Fruit fly (Drosophila melanogaster) whole organism, embryonic: Measurements from ENCODE around the gene CG31259.

Experiments
- Atf-2 ChIP-seq: fragments of 200-800 bp; sonication (Bioruptor generic); optimal IDR thresholded peaks from 2 replicates; lab custom pipeline; 2016; ENCODE audit warnings: missing biosample characterization, missing genetic modification characterization
- CG10147 ChIP-seq: fragments of 200-800 bp; sonication (Bioruptor generic); optimal IDR thresholded peaks from 2 replicates; lab custom pipeline; 2019; ENCODE audit warnings: missing biosample characterization, mild to moderate bottlenecking, missing genetic modification characterization, moderate library complexity
- CG10366 ChIP-seq: fragments of 200-800 bp; sonication (Bioruptor generic); IDR thresholded peaks from 2 replicates; pipeline ENCODE4 v1.3.6; 2022; ENCODE audit warnings: missing biosample characterization, missing genetic modification characterization
- CG11560 ChIP-seq: fragments of 200-800 bp; sonication (Bioruptor generic); IDR thresholded peaks from 3 replicates; pipeline ENCODE4 v1.3.6; 2022; ENCODE audit warnings: missing biosample characterization, missing genetic modification characterization
- CG11695 ChIP-seq: fragments of 200-800 bp; sonication (Bioruptor generic); IDR thresholded peaks from 3 replicates; pipeline ENCODE4 v1.3.6; 2022; ENCODE audit warnings: missing biosample characterization, missing genetic modification characterization
- CG13424 ChIP-seq: fragments of 200-800 bp; sonication (Bioruptor generic); optimal IDR thresholded peaks from 2 replicates; lab custom pipeline; 2019; ENCODE audit warnings: missing biosample characterization, mild to moderate bottlenecking, missing genetic modification characterization, moderate library complexity
- CG17385 ChIP-seq: fragments of 200-800 bp; sonication (Bioruptor generic); optimal IDR thresholded peaks from 3 replicates; lab custom pipeline; 2018; ENCODE audit warnings: missing biosample characterization, mild to moderate bottlenecking, missing genetic modification characterization
- CG17802 ChIP-seq: fragments of 200-800 bp; sonication (Bioruptor generic); optimal IDR thresholded peaks from 2 replicates; lab custom pipeline; 2018; ENCODE audit warnings: missing biosample characterization, mild to moderate bottlenecking, missing genetic modification characterization, moderate library complexity
- CG18599 ChIP-seq: fragments of 200-800 bp; sonication (Bioruptor generic); optimal IDR thresholded peaks from 3 replicates; lab custom pipeline; 2017; ENCODE audit warnings: missing biosample characterization, missing genetic modification characterization, mild to moderate bottlenecking, moderate library complexity, missing genetic modification reagents
- CG30020 ChIP-seq: fragments of 200-800 bp; optimal IDR thresholded peaks from 2 replicates; lab custom pipeline; 2019; ENCODE audit warnings: missing biosample characterization, mild to moderate bottlenecking, missing genetic modification characterization, moderate library complexity
- CG3065 ChIP-seq: fragments of 200-800 bp; sonication (Bioruptor generic); optimal IDR thresholded peaks from 2 replicates; lab custom pipeline; 2016; ENCODE audit warnings: missing biosample characterization, missing genetic modification characterization
- CG31224 ChIP-seq: fragments of 200-800 bp; sonication (Bioruptor generic); IDR thresholded peaks from 2 replicates; pipeline ENCODE4 v1.3.6; 2022; ENCODE audit warnings: missing biosample characterization, missing genetic modification characterization
- CG3281 ChIP-seq: fragments of 200-800 bp; sonication (Bioruptor generic); optimal IDR thresholded peaks from 3 replicates; lab custom pipeline; 2017; ENCODE audit warnings: missing biosample characterization, mild to moderate bottlenecking, missing genetic modification characterization
- CG34224 ChIP-seq: fragments of 200-800 bp; sonication (Bioruptor generic); IDR thresholded peaks from 3 replicates; pipeline ENCODE4 v1.3.6; 2022; ENCODE audit warnings: missing biosample characterization, missing genetic modification characterization; ENCODE audit not compliant: partially characterized antibody
- CG3726 ChIP-seq: fragments of 200-800 bp; sonication (Bioruptor generic); IDR thresholded peaks from 3 replicates; pipeline ENCODE4, ENCODE4 v1.3.6; 2022; ENCODE audit warnings: missing biosample characterization, missing genetic modification characterization
- CG4282 ChIP-seq: fragments of 200-800 bp; sonication (Bioruptor generic); optimal IDR thresholded peaks from 2 replicates; lab custom pipeline; 2016; ENCODE audit warnings: missing biosample characterization, missing genetic modification characterization
- CG4424 ChIP-seq: fragments of 200-800 bp; sonication (Bioruptor generic); optimal IDR thresholded peaks from 3 replicates; lab custom pipeline; 2016; ENCODE audit warnings: missing biosample characterization, missing genetic modification characterization
- CG5245 ChIP-seq: fragments of 200-800 bp; sonication (Bioruptor generic); optimal IDR thresholded peaks from 3 replicates; lab custom pipeline; 2016; ENCODE audit warnings: missing biosample characterization, missing genetic modification characterization
- CG6272 ChIP-seq: fragments of 200-800 bp; sonication (Bioruptor generic); IDR thresholded peaks from 2 replicates; pipeline ENCODE4 v1.3.6; 2022; ENCODE audit warnings: missing biosample characterization, missing genetic modification characterization
- CG8765 ChIP-seq: fragments of 200-800 bp; sonication (Bioruptor generic); IDR thresholded peaks from 2 replicates; pipeline ENCODE4 v1.3.6; 2022; ENCODE audit warnings: missing biosample characterization, missing genetic modification characterization
- CG9215 ChIP-seq: fragments of 200-800 bp; sonication (Bioruptor generic); IDR thresholded peaks from 2 replicates; pipeline ENCODE4 v1.3.6; 2022; ENCODE audit warnings: missing biosample characterization, missing genetic modification characterization
- CG9817 ChIP-seq: fragments of 200-800 bp; sonication (Bioruptor generic); optimal IDR thresholded peaks from 2 replicates; lab custom pipeline; 2018; ENCODE audit warnings: missing biosample characterization, mild to moderate bottlenecking, missing genetic modification characterization, moderate library complexity
- CG9932 ChIP-seq: fragments of 200-800 bp; sonication (Bioruptor generic); IDR thresholded peaks from 2 replicates; pipeline ENCODE4 v1.3.6; 2022; ENCODE audit warnings: missing biosample characterization, missing genetic modification characterization
- CTCF ChIP-seq: fragments of 200-800 bp; sonication (Bioruptor generic); optimal IDR thresholded peaks from 2 replicates; lab custom pipeline; 2017; ENCODE audit warnings: missing biosample characterization, mild to moderate bottlenecking, missing genetic modification characterization, moderate library complexity
- Dll ChIP-seq: fragments of 200-800 bp; sonication (Bioruptor generic); IDR thresholded peaks from 4 replicates; pipeline ENCODE4 v1.3.6; 2022; ENCODE audit warnings: missing biosample characterization, missing genetic modification characterization; ENCODE audit not compliant: partially characterized antibody
- HLH4C ChIP-seq: fragments of 200-800 bp; sonication (Bioruptor generic); IDR thresholded peaks from 3 replicates; pipeline ENCODE4 v1.3.6; 2022; ENCODE audit warnings: missing biosample characterization, missing genetic modification characterization; ENCODE audit not compliant: partially characterized antibody
- Hmr ChIP-seq: fragments of 200-800 bp; sonication (Bioruptor generic); optimal IDR thresholded peaks from 3 replicates; lab custom pipeline; 2017; ENCODE audit warnings: mild to moderate bottlenecking, missing biosample characterization, missing genetic modification reagents, missing genetic modification characterization
- Kr ChIP-seq: fragments of 200-800 bp; sonication (Bioruptor generic); optimal IDR thresholded peaks from 2 replicates; lab custom pipeline; 2017; ENCODE audit warnings: missing biosample characterization, mild to moderate bottlenecking, missing genetic modification characterization
- Meics ChIP-seq: fragments of 200-800 bp; sonication (Bioruptor generic); optimal IDR thresholded peaks from 2 replicates; lab custom pipeline; 2017; ENCODE audit warnings: missing biosample characterization, mild to moderate bottlenecking, missing genetic modification characterization
- NC2α ChIP-seq: fragments of 200-800 bp; sonication (Bioruptor generic); optimal IDR thresholded peaks from 2 replicates; lab custom pipeline; 2016; ENCODE audit warnings: missing biosample characterization, missing genetic modification characterization
- Opbp ChIP-seq: fragments of 200-800 bp; sonication (Bioruptor generic); IDR thresholded peaks from 3 replicates; pipeline ENCODE4 v1.3.6; 2022; ENCODE audit warnings: missing biosample characterization, missing genetic modification characterization; ENCODE audit not compliant: partially characterized antibody
- abd-A ChIP-seq: fragments of 200-800 bp; sonication (Bioruptor generic); optimal IDR thresholded peaks from 3 replicates; lab custom pipeline; 2019; ENCODE audit warnings: missing biosample characterization, mild to moderate bottlenecking, missing genetic modification characterization, moderate library complexity
- amos ChIP-seq: fragments of 200-800 bp; sonication (Bioruptor generic); IDR thresholded peaks from 2 replicates; pipeline ENCODE4 v1.3.6; 2022; ENCODE audit warnings: missing biosample characterization, missing genetic modification characterization; ENCODE audit not compliant: partially characterized antibody
- ato ChIP-seq: fragments of 200-800 bp; sonication (Bioruptor generic); IDR thresholded peaks from 2 replicates; pipeline ENCODE4 v1.3.6; 2022; ENCODE audit warnings: missing biosample characterization, missing genetic modification characterization; ENCODE audit not compliant: partially characterized antibody
- bowl ChIP-seq: fragments of 200-800 bp; sonication (Bioruptor generic); IDR thresholded peaks from 2 replicates; pipeline ENCODE4 v1.3.6; 2022; ENCODE audit warnings: missing biosample characterization, missing genetic modification characterization
- dati ChIP-seq: fragments of 200-800 bp; sonication (Bioruptor generic); IDR thresholded peaks from 2 replicates; pipeline ENCODE4 v1.3.6; 2022; ENCODE audit warnings: missing biosample characterization, missing genetic modification characterization
- dm ChIP-seq: fragments of 200-800 bp; sonication (Bioruptor generic); optimal IDR thresholded peaks from 3 replicates; lab custom pipeline; 2016; ENCODE audit warnings: missing biosample characterization, missing genetic modification characterization
- dysf ChIP-seq: fragments of 200-800 bp; sonication (Bioruptor generic); IDR thresholded peaks from 3 replicates; pipeline ENCODE4 v1.3.6; 2022; ENCODE audit warnings: missing biosample characterization, missing genetic modification characterization
- gsb-n ChIP-seq: fragments of 200-800 bp; sonication (Bioruptor generic); optimal IDR thresholded peaks from 3 replicates; lab custom pipeline; 2018; ENCODE audit warnings: missing biosample characterization, mild to moderate bottlenecking, missing genetic modification characterization
- gt ChIP-seq: fragments of 200-800 bp; sonication (Bioruptor generic); IDR thresholded peaks from 2 replicates; pipeline ENCODE4 v1.3.6; 2022; ENCODE audit warnings: missing biosample characterization, missing genetic modification characterization
- jigr1 ChIP-seq: fragments of 200-800 bp; sonication (Bioruptor generic); IDR thresholded peaks from 3 replicates; pipeline ENCODE4 v1.3.6; 2022; ENCODE audit warnings: missing biosample characterization, missing genetic modification characterization
- lola ChIP-seq, 3 experiments: fragments of >200 bp in 2 of 3; fragments of 200-800 bp in 1 of 3; sonication (Bioruptor generic) in 1 of 3; optimal IDR thresholded peaks; 2 replicates each; lab custom pipeline; 2017 to 2019; ENCODE audit warnings: missing biosample characterization in 3 of 3, missing genetic modification characterization in 3 of 3, mild to moderate bottlenecking in 1 of 3, moderate library complexity in 1 of 3
- prd ChIP-seq, 3 experiments: fragments of >200 bp in 2 of 3; fragments of 200-800 bp in 1 of 3; sonication (Bioruptor generic) in 1 of 3; optimal IDR thresholded peaks in 2 of 3; IDR thresholded peaks in 1 of 3; 2 replicates in 2 of 3; 3 replicates in 1 of 3; pipeline versions ENCODE4 v1.3.6 to Lab custom; 2017 to 2022; ENCODE audit warnings: missing biosample characterization in 1 of 3, missing genetic modification characterization in 1 of 3
- pum ChIP-seq: fragments of 200-800 bp; sonication (Bioruptor generic); optimal IDR thresholded peaks from 2 replicates; lab custom pipeline; 2016; ENCODE audit warnings: missing biosample characterization, missing genetic modification characterization
- ro ChIP-seq: fragments of 200-800 bp; sonication (Bioruptor generic); IDR thresholded peaks from 2 replicates; pipeline ENCODE4 v1.3.6; 2022; ENCODE audit warnings: missing biosample characterization, missing genetic modification characterization
- run ChIP-seq: fragments of 200-800 bp; sonication (Bioruptor generic); optimal IDR thresholded peaks from 3 replicates; lab custom pipeline; 2018; ENCODE audit warnings: missing biosample characterization, mild to moderate bottlenecking, missing genetic modification characterization
- salm ChIP-seq: fragments of 200-800 bp; sonication (Bioruptor generic); optimal IDR thresholded peaks from 2 replicates; lab custom pipeline; 2018; ENCODE audit warnings: missing biosample characterization, mild to moderate bottlenecking, missing genetic modification characterization
- sc ChIP-seq, 3 experiments: fragments of >200 bp in 2 of 3; fragments of 200-800 bp in 1 of 3; sonication (Bioruptor generic) in 1 of 3; optimal IDR thresholded peaks; 2 replicates in 2 of 3; 3 replicates in 1 of 3; lab custom pipeline; 2017; ENCODE audit warnings: mild to moderate bottlenecking in 1 of 3, missing biosample characterization in 1 of 3, missing genetic modification characterization in 1 of 3, missing genetic modification reagents in 1 of 3
- shn ChIP-seq: fragments of 200-800 bp; sonication (Bioruptor generic); optimal IDR thresholded peaks from 3 replicates; lab custom pipeline; 2016; ENCODE audit warnings: missing biosample characterization, missing genetic modification characterization
- zen ChIP-seq: fragments of 200-800 bp; sonication (Bioruptor generic); optimal IDR thresholded peaks from 3 replicates; lab custom pipeline; 2018; ENCODE audit warnings: missing biosample characterization, mild to moderate bottlenecking, missing genetic modification characterization, moderate library complexity

The CG31259 gene

DNA sequence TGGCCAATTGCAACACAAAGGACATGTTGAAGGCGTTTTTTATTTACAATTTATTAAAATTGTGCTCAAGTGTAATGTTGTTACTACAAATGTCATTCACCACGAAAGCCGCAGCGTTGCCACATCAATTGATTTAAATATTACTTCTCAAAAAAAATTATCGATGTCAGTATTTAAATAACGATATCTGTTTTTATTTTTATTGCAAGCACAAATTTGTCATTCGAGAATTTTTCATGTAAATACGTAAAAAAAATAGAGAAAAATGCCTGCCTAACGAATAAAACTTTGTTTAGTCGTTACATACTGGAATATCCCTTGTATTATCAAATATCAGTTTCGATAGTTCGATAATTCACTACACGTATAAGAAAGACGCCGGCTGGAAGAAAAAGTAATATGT, 38.7 kb downstream of the CG31259 start, which contains the start of the genes mRpS18A and CG31460 (continued):
- TF ChIP-seq CG3065 (no peak), CG9215 (no peak), CG17802 (tag; lab: Kevin White, UChicago) (no peak), HLH4C (GFP tag; lab: Robert Waterston, UW) (no peak; the same call in 2 of the 3 replicates), CG10366 (GFP tag; lab: Robert Waterston, UW) (0 out of 2 replicates have a peak, but pooled peaks have one; percentile 9), salm (tag; lab: Kevin White, UChicago) (no peak), sc (optimal IDR thresholded peaks at IDR 0.05; lab: Kevin White, UChicago) (no peak), sc (GFP tag; optimal IDR thresholded peaks at IDR 0.05; lab: Kevin White, UChicago) (no peak), Opbp (GFP tag; lab: Robert Waterston, UW) (peak; percentile 9; the same call in 1 of the 3 replicates), CG8765 (no peak), CG5245 (no peak), CG34224 (GFP tag; lab: Robert Waterston, UW) (peak; percentile 70), run (no peak), bowl (GFP tag; lab: Robert Waterston, UW) (no peak), zen (tag; lab: Kevin White, UChicago) (no peak), pum (GFP tag; lab: Kevin White, UChicago) (no peak), Kr (GFP tag; lab: Kevin White, UChicago) (no peak), dysf (GFP tag; lab: Robert Waterston, UW) (no peak), CG31224 (GFP tag; lab: Robert Waterston, UW) (no peak), CG30020 (peak; percentile 14), CG9817 (no peak), jigr1 (GFP tag; lab: Robert Waterston, UW) (no peak), CG11695 (GFP tag; lab: Robert Waterston, UW) (no peak), shn (no peak), lola (GFP tag; optimal IDR thresholded peaks at IDR 0.05; lab: Kevin White, UChicago) (no peak), CG4282 (GFP tag; lab: Kevin White, UChicago) (no peak), gt (GFP tag; lab: Robert Waterston, UW) (no peak), gsb-n (tag; lab: Kevin White, UChicago) (no peak), CG3281 (no peak), Dll (GFP tag; lab: Robert Waterston, UW) (peak; percentile 87), CG13424 (tag; lab: Kevin White, UChicago) (no peak), CG18599 (GFP tag; lab: Kevin White, UChicago) (no peak), Hmr (GFP tag; lab: Kevin White, UChicago) (no peak), CG4424 (no peak), CTCF (no peak), CG3726 (no peak), amos (GFP tag; lab: Robert Waterston, UW) (peak; percentile 65), dm (GFP tag; lab: Kevin White, UChicago) (no peak), Atf-2 (GFP tag; lab: Kevin White, UChicago) (no peak), CG9932 (peak; percentile 26; the same call in 1 of the 2 replicates), ro (GFP tag; lab: Robert Waterston, UW) (no peak), CG11560 (tag; lab: Robert Waterston, UW) (no peak), ato (GFP tag; lab: Robert Waterston, UW) (no peak), NC2α (no peak), CG17385 (GFP tag; lab: Kevin White, UChicago) (no peak), dati (GFP tag; lab: Robert Waterston, UW) (no peak), CG10147 (no peak), abd-A (tag; lab: Kevin White, UChicago) (no peak), prd (optimal IDR thresholded peaks at IDR 0.05; lab: Kevin White, UChicago) (no peak), prd (GFP tag; IDR thresholded peaks at IDR 0.05; lab: Robert Waterston, UW) (peak; percentile 20; the same call in 1 of the 3 replicates), CG6272 (GFP tag; lab: Robert Waterston, UW) (no peak), Meics (no peak)
